Worm (Caenorhabditis elegans) whole organism, late embryonic: ENCODE measurements around the gene lip-1.

Experiments used
- C08G9.2 ChIP-seq: sonication (generic microtip); optimal IDR thresholded peaks from 2 replicates; lab custom pipeline; 2016; ENCODE audit warnings: mild to moderate bottlenecking, missing genetic modification characterization, moderate library complexity, missing compliant biosample characterization
- K09A11.1 ChIP-seq: sonication (generic microtip); optimal IDR thresholded peaks from 2 replicates; lab custom pipeline; 2017; ENCODE audit warnings: antibody characterized with exemption, mild to moderate bottlenecking, missing genetic modification characterization, missing compliant biosample characterization; ENCODE audit not compliant: insufficient read depth
- ama-1 ChIP-seq: fragments of 150-350 bp; optimal IDR thresholded peaks from 2 replicates; lab custom pipeline; 2014
- ceh-45 ChIP-seq: fragments of 200-800 bp; sonication (Bioruptor generic); IDR thresholded peaks from 2 replicates; pipeline ENCODE4 v1.3.6; 2022; ENCODE audit warnings: missing genetic modification reagents, missing genetic modification characterization, missing compliant biosample characterization
- eyg-1 ChIP-seq: sonication (generic microtip); optimal IDR thresholded peaks from 2 replicates; lab custom pipeline; 2016; ENCODE audit warnings: missing genotype, missing genetic modification characterization, missing compliant biosample characterization
- gmeb-2 ChIP-seq: sonication (generic microtip); optimal IDR thresholded peaks from 2 replicates; lab custom pipeline; 2016; ENCODE audit warnings: missing genetic modification characterization, inconsistent platforms, missing compliant biosample characterization
- hlh-15 ChIP-seq: sonication (generic microtip); optimal IDR thresholded peaks from 2 replicates; lab custom pipeline; 2016; ENCODE audit warnings: missing genetic modification characterization, missing compliant biosample characterization
- hlh-30 ChIP-seq: sonication (generic microtip); optimal IDR thresholded peaks from 2 replicates; lab custom pipeline; 2017; ENCODE audit warnings: antibody characterized with exemption, missing genetic modification characterization, missing compliant biosample characterization; ENCODE audit not compliant: insufficient read depth
- hlh-8 ChIP-seq: sonication (generic microtip); optimal IDR thresholded peaks from 2 replicates; lab custom pipeline; 2016; ENCODE audit warnings: missing genotype, missing genetic modification characterization, missing compliant biosample characterization
- rnt-1 ChIP-seq: sonication (generic microtip); optimal IDR thresholded peaks from 2 replicates; lab custom pipeline; 2016; ENCODE audit warnings: missing genetic modification characterization, missing compliant biosample characterization
- sox-4 ChIP-seq: sonication (generic microtip); optimal IDR thresholded peaks from 2 replicates; lab custom pipeline; 2017; ENCODE audit warnings: mild to moderate bottlenecking, missing genetic modification characterization, inconsistent platforms, missing compliant biosample characterization
- unc-3 ChIP-seq, 2 experiments: fragments of 200-800 bp in 1 of 2; sonication (Bioruptor generic) in 1 of 2; sonication (generic microtip) in 1 of 2; conservative IDR thresholded peaks in 1 of 2; optimal IDR thresholded peaks in 1 of 2; 2 replicates each; pipeline versions ENCODE4 v1.3.6 to Lab custom; 2016 to 2022; ENCODE audit warnings: missing compliant biosample characterization in 2 of 2, missing genetic modification characterization in 2 of 2, missing genetic modification reagents in 1 of 2
- unc-55 ChIP-seq: sonication (generic microtip); optimal IDR thresholded peaks from 2 replicates; lab custom pipeline; 2017; ENCODE audit warnings: missing biosample characterization, missing genetic modification reagents, missing genetic modification characterization

DNA sequence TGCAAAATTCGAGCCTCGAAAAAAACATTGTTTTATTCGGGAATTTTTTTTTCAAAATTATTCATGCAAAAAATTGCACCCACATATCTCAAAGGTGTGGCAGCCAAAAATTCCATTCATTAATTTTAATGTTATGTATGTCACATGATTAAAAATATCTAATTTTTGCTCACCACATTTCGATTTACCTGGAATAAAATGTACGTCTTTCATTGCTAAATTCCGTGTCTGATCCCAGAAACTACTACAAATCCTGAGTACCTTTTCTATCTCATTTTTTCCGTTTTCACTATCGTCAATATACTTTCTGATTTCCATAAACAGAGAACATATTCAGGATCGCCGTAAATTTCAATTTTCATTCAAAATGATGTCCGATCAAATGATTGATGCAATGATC is 30.2 kb downstream of the lip-1 start, which contains the start of gene srx-19:
- TF ChIP-seq hlh-15 (tag; lab: Kevin White, UChicago) (no peak), unc-3 (GFP tag; conservative IDR thresholded peaks at IDR 0.05; lab: Robert Waterston, UW) (no peak), unc-3 (tag; optimal IDR thresholded peaks at IDR 0.05; lab: Kevin White, UChicago) (no peak), ama-1 (no peak), gmeb-2 (tag; lab: Kevin White, UChicago) (no peak), sox-4 (tag; lab: Kevin White, UChicago) (no peak), hlh-8 (tag; lab: Kevin White, UChicago) (no peak), unc-55 (GFP tag; lab: Kevin White, UChicago) (no peak), ceh-45 (no peak), hlh-30 (tag; lab: Kevin White, UChicago) (no peak), eyg-1 (tag; lab: Kevin White, UChicago) (no peak), C08G9.2 (no peak), rnt-1 (tag; lab: Kevin White, UChicago) (no peak), K09A11.1 (no peak)
